Fruit fly (Drosophila melanogaster) whole organism, embryonic: ENCODE measurements around the gene Ilk.

Experiments
- CG10565 ChIP-seq: fragments of 200-800 bp; sonication (Bioruptor generic); optimal IDR thresholded peaks from 3 replicates; lab custom pipeline; 2016; ENCODE audit warnings: missing biosample characterization, mild to moderate bottlenecking, missing genetic modification characterization
- CG10979 ChIP-seq: fragments of 200-800 bp; sonication (Bioruptor generic); optimal IDR thresholded peaks from 2 replicates; lab custom pipeline; 2018; ENCODE audit warnings: missing biosample characterization, mild to moderate bottlenecking, missing genetic modification characterization, moderate library complexity
- CG11456 ChIP-seq: fragments of 200-800 bp; sonication (Bioruptor generic); IDR thresholded peaks from 3 replicates; pipeline ENCODE4 v1.3.6; 2022; ENCODE audit warnings: missing biosample characterization, missing genetic modification characterization
- CG11504 ChIP-seq: fragments of 200-800 bp; sonication (Bioruptor generic); optimal IDR thresholded peaks from 3 replicates; lab custom pipeline; 2019; ENCODE audit warnings: missing biosample characterization, mild to moderate bottlenecking, missing genetic modification characterization, moderate library complexity
- CG11696 ChIP-seq: fragments of 200-800 bp; sonication (Bioruptor generic); IDR thresholded peaks from 2 replicates; pipeline ENCODE4 v1.3.6; 2022; ENCODE audit warnings: missing biosample characterization, missing genetic modification characterization
- CG12769 ChIP-seq: fragments of 200-800 bp; sonication (Bioruptor generic); optimal IDR thresholded peaks from 2 replicates; lab custom pipeline; 2019; ENCODE audit warnings: missing biosample characterization, mild to moderate bottlenecking, missing genetic modification characterization, moderate library complexity
- CG1603 ChIP-seq: fragments of 200-800 bp; sonication (Bioruptor generic); optimal IDR thresholded peaks from 2 replicates; lab custom pipeline; 2019; ENCODE audit warnings: missing biosample characterization, mild to moderate bottlenecking, missing genetic modification characterization, moderate library complexity
- CG17361 ChIP-seq: fragments of 200-800 bp; sonication (Bioruptor generic); IDR thresholded peaks from 3 replicates; pipeline ENCODE4 v1.3.6; 2022; ENCODE audit warnings: missing biosample characterization, missing genetic modification characterization
- CG18262 ChIP-seq: fragments of 200-800 bp; optimal IDR thresholded peaks from 3 replicates; lab custom pipeline; 2019; ENCODE audit warnings: missing biosample characterization, mild to moderate bottlenecking, missing genetic modification characterization, moderate library complexity
- CG18619 ChIP-seq: fragments of 200-800 bp; sonication (Bioruptor generic); optimal IDR thresholded peaks from 3 replicates; lab custom pipeline; 2017; ENCODE audit warnings: missing biosample characterization, mild to moderate bottlenecking, missing genetic modification characterization
- CG2712 ChIP-seq: fragments of 200-800 bp; optimal IDR thresholded peaks from 3 replicates; lab custom pipeline; 2019; ENCODE audit warnings: missing biosample characterization, mild to moderate bottlenecking, missing genetic modification characterization, moderate library complexity
- CG32772 ChIP-seq: fragments of 200-800 bp; sonication (Bioruptor generic); IDR thresholded peaks from 2 replicates; pipeline ENCODE4 v1.3.6; 2022; ENCODE audit warnings: missing biosample characterization, missing genetic modification characterization
- CG43689 ChIP-seq: fragments of 200-800 bp; sonication (Bioruptor generic); IDR thresholded peaks from 2 replicates; pipeline ENCODE4 v1.3.6; 2022; ENCODE audit warnings: missing biosample characterization, missing genetic modification characterization
- CG6765 ChIP-seq: fragments of 200-800 bp; sonication (Bioruptor generic); optimal IDR thresholded peaks from 3 replicates; lab custom pipeline; 2017; ENCODE audit warnings: missing biosample characterization, mild to moderate bottlenecking, missing genetic modification characterization
- CG7556 ChIP-seq: fragments of 200-800 bp; sonication (Bioruptor generic); optimal IDR thresholded peaks from 2 replicates; lab custom pipeline; 2017; ENCODE audit warnings: missing biosample characterization, mild to moderate bottlenecking, missing genetic modification characterization
- CG7745 ChIP-seq: fragments of 200-800 bp; sonication (Bioruptor generic); optimal IDR thresholded peaks from 2 replicates; lab custom pipeline; 2018; ENCODE audit warnings: missing biosample characterization, mild to moderate bottlenecking, missing genetic modification characterization, moderate library complexity
- CG7839 ChIP-seq: fragments of 200-800 bp; sonication (Bioruptor generic); optimal IDR thresholded peaks from 3 replicates; lab custom pipeline; 2018; ENCODE audit warnings: missing biosample characterization, mild to moderate bottlenecking, missing genetic modification characterization, moderate library complexity
- CG8478 ChIP-seq: fragments of >200 bp; optimal IDR thresholded peaks from 2 replicates; lab custom pipeline; 2018
- CG8765 ChIP-seq: fragments of 200-800 bp; sonication (Bioruptor generic); IDR thresholded peaks from 2 replicates; pipeline ENCODE4 v1.3.6; 2022; ENCODE audit warnings: missing biosample characterization, missing genetic modification characterization
- D ChIP-seq, 2 experiments: fragments of 200-800 bp in 1 of 2; fragments of >200 bp in 1 of 2; sonication (Bioruptor generic) in 1 of 2; optimal IDR thresholded peaks; 2 replicates in 1 of 2; 3 replicates in 1 of 2; lab custom pipeline; 2017; ENCODE audit warnings: mild to moderate bottlenecking in 1 of 2, missing biosample characterization in 1 of 2, missing genetic modification characterization in 1 of 2, missing genetic modification reagents in 1 of 2
- Drgx ChIP-seq: fragments of 200-800 bp; sonication (Bioruptor generic); IDR thresholded peaks from 2 replicates; pipeline ENCODE4 v1.3.6; 2022; ENCODE audit warnings: missing biosample characterization, missing genetic modification characterization
- Eip74EF ChIP-seq, 2 experiments: fragments of 200-800 bp in 1 of 2; fragments of >200 bp in 1 of 2; sonication (Bioruptor generic) in 1 of 2; optimal IDR thresholded peaks; 2 replicates each; lab custom pipeline; 2017 to 2019; ENCODE audit warnings: missing biosample characterization in 2 of 2, missing genetic modification characterization in 2 of 2, mild to moderate bottlenecking in 1 of 2, moderate library complexity in 1 of 2
- Fer2 ChIP-seq: fragments of 200-800 bp; sonication (Bioruptor generic); optimal IDR thresholded peaks from 2 replicates; lab custom pipeline; 2018; ENCODE audit warnings: missing biosample characterization, mild to moderate bottlenecking, missing genetic modification characterization, moderate library complexity
- Jarid2 ChIP-seq: fragments of 200-800 bp; sonication (Bioruptor generic); optimal IDR thresholded peaks from 3 replicates; lab custom pipeline; 2017; ENCODE audit warnings: mild to moderate bottlenecking, missing biosample characterization, missing genetic modification reagents, missing genetic modification characterization
- Lim3 ChIP-seq: fragments of 200-800 bp; sonication (Bioruptor generic); IDR thresholded peaks from 2 replicates; pipeline ENCODE4 v1.3.6; 2022; ENCODE audit warnings: missing biosample characterization, missing genetic modification characterization
- MBD-R2 ChIP-seq: fragments of 200-800 bp; sonication (Bioruptor generic); IDR thresholded peaks from 2 replicates; pipeline ENCODE4 v1.3.6; 2022; ENCODE audit warnings: missing biosample characterization, missing genetic modification characterization
- Nf-YA ChIP-seq: fragments of 200-800 bp; sonication (Bioruptor generic); IDR thresholded peaks from 2 replicates; pipeline ENCODE4 v1.3.6; 2022; ENCODE audit warnings: missing biosample characterization, missing genetic modification characterization
- Nf-YC ChIP-seq: fragments of 200-800 bp; optimal IDR thresholded peaks from 3 replicates; lab custom pipeline; 2019; ENCODE audit warnings: missing biosample characterization, mild to moderate bottlenecking, missing genetic modification characterization, moderate library complexity
- Oli ChIP-seq: fragments of 200-800 bp; sonication (Bioruptor generic); optimal IDR thresholded peaks from 2 replicates; lab custom pipeline; 2018; ENCODE audit warnings: missing biosample characterization, mild to moderate bottlenecking, missing genetic modification characterization, moderate library complexity
- Poxn ChIP-seq: fragments of 200-800 bp; sonication (Bioruptor generic); IDR thresholded peaks from 2 replicates; pipeline ENCODE4 v1.3.6; 2022; ENCODE audit warnings: missing biosample characterization, missing genetic modification characterization
- Sry-β ChIP-seq: fragments of 200-800 bp; sonication (Bioruptor generic); optimal IDR thresholded peaks from 2 replicates; lab custom pipeline; 2018; ENCODE audit warnings: missing biosample characterization, mild to moderate bottlenecking, missing genetic modification characterization, moderate library complexity
- Xbp1 ChIP-seq: fragments of 200-800 bp; sonication (Bioruptor generic); optimal IDR thresholded peaks from 3 replicates; lab custom pipeline; 2016; ENCODE audit warnings: missing biosample characterization, mild to moderate bottlenecking, missing genetic modification characterization
- al ChIP-seq: fragments of 200-800 bp; sonication (Bioruptor generic); IDR thresholded peaks from 2 replicates; pipeline ENCODE4 v1.3.6; 2022; ENCODE audit warnings: missing biosample characterization, missing genetic modification characterization
- aop ChIP-seq: fragments of 200-800 bp; sonication (Bioruptor generic); IDR thresholded peaks from 2 replicates; pipeline ENCODE4 v1.3.6; 2022; ENCODE audit warnings: missing biosample characterization, missing genetic modification characterization
- crc ChIP-seq: fragments of 200-800 bp; sonication (Bioruptor generic); optimal IDR thresholded peaks from 2 replicates; lab custom pipeline; 2016; ENCODE audit warnings: missing biosample characterization, missing genetic modification characterization
- dimm ChIP-seq: fragments of 200-800 bp; sonication (Bioruptor generic); IDR thresholded peaks from 2 replicates; pipeline ENCODE4 v1.3.6; 2022; ENCODE audit warnings: missing biosample characterization, missing genetic modification characterization
- emc ChIP-seq: fragments of 200-800 bp; sonication (Bioruptor generic); optimal IDR thresholded peaks from 2 replicates; lab custom pipeline; 2016; ENCODE audit warnings: missing biosample characterization, missing genetic modification characterization
- gfzf ChIP-seq: fragments of 200-800 bp; sonication (Bioruptor generic); optimal IDR thresholded peaks from 2 replicates; lab custom pipeline; 2016; ENCODE audit warnings: missing biosample characterization, mild to moderate bottlenecking, missing genetic modification characterization, moderate library complexity
- gt ChIP-seq: fragments of 200-800 bp; sonication (Bioruptor generic); IDR thresholded peaks from 2 replicates; pipeline ENCODE4 v1.3.6; 2022; ENCODE audit warnings: missing biosample characterization, missing genetic modification characterization
- lmd ChIP-seq: fragments of 200-800 bp; sonication (Bioruptor generic); IDR thresholded peaks from 2 replicates; pipeline ENCODE4 v1.3.6; 2022; ENCODE audit warnings: missing biosample characterization, missing genetic modification characterization
- lov ChIP-seq, 2 experiments: fragments of 200-800 bp in 1 of 2; fragments of >200 bp in 1 of 2; sonication (Bioruptor generic) in 1 of 2; IDR thresholded peaks in 1 of 2; optimal IDR thresholded peaks in 1 of 2; 2 replicates in 1 of 2; 3 replicates in 1 of 2; pipeline versions ENCODE4 v1.3.6 to Lab custom; 2017 to 2022; ENCODE audit warnings: missing biosample characterization in 1 of 2, missing genetic modification characterization in 1 of 2
- phol ChIP-seq: fragments of 200-800 bp; sonication (Bioruptor generic); optimal IDR thresholded peaks from 3 replicates; lab custom pipeline; 2018; ENCODE audit warnings: missing biosample characterization, mild to moderate bottlenecking, missing genetic modification characterization, moderate library complexity
- prd ChIP-seq, 3 experiments: fragments of >200 bp in 2 of 3; fragments of 200-800 bp in 1 of 3; sonication (Bioruptor generic) in 1 of 3; optimal IDR thresholded peaks in 2 of 3; IDR thresholded peaks in 1 of 3; 2 replicates in 2 of 3; 3 replicates in 1 of 3; pipeline versions ENCODE4 v1.3.6 to Lab custom; 2017 to 2022; ENCODE audit warnings: missing biosample characterization in 1 of 3, missing genetic modification characterization in 1 of 3
- row ChIP-seq: fragments of 200-800 bp; sonication (Bioruptor generic); IDR thresholded peaks from 3 replicates; pipeline ENCODE4 v1.3.6; 2022; ENCODE audit warnings: missing biosample characterization, missing genetic modification characterization
- sens ChIP-seq: fragments of 200-800 bp; sonication (Bioruptor generic); peaks from one replicate; lab custom pipeline; 2016; ENCODE audit warnings: missing biosample characterization, missing genetic modification characterization
- sima ChIP-seq: fragments of 200-800 bp; sonication (Bioruptor generic); optimal IDR thresholded peaks from 2 replicates; lab custom pipeline; 2016; ENCODE audit warnings: missing biosample characterization, missing genetic modification characterization
- slou ChIP-seq: fragments of 200-800 bp; sonication (Bioruptor generic); optimal IDR thresholded peaks from 3 replicates; lab custom pipeline; 2016; ENCODE audit warnings: missing biosample characterization, missing genetic modification characterization
- stc ChIP-seq: fragments of 200-800 bp; sonication (Bioruptor generic); IDR thresholded peaks from 2 replicates; pipeline ENCODE4 v1.3.6; 2022; ENCODE audit warnings: missing biosample characterization, missing genetic modification characterization
- unpg ChIP-seq: fragments of 200-800 bp; sonication (Bioruptor generic); optimal IDR thresholded peaks from 3 replicates; lab custom pipeline; 2018; ENCODE audit warnings: missing biosample characterization, mild to moderate bottlenecking, missing genetic modification characterization, moderate library complexity
- vvl ChIP-seq: fragments of 200-800 bp; sonication (Bioruptor generic); IDR thresholded peaks from 2 replicates; pipeline ENCODE4 v1.3.6; 2022; ENCODE audit warnings: missing biosample characterization, missing genetic modification characterization

Ilk gene

dm6 chr3L:21223268-21223667, 6.6 kb downstream of the Ilk start (continued):
- TF ChIP-seq Poxn (GFP tag; lab: Robert Waterston, UW) (no peak), CG11696 (GFP tag; lab: Robert Waterston, UW) (no peak), CG11504 (peak; percentile 52), crc (GFP tag; lab: Kevin White, UChicago) (no peak), Lim3 (GFP tag; lab: Robert Waterston, UW) (no peak), CG8478 (lab: Kevin White, UChicago) (no peak), CG8765 (no peak), CG7745 (tag; lab: Kevin White, UChicago) (no peak), lmd (GFP tag; lab: Robert Waterston, UW) (no peak), Drgx (GFP tag; lab: Robert Waterston, UW) (peak; percentile 59), vvl (GFP tag; lab: Robert Waterston, UW) (peak; percentile 47; the same call in 1 of the 2 replicates), Nf-YC (tag; lab: Kevin White, UChicago) (no peak), gt (GFP tag; lab: Robert Waterston, UW) (no peak), Xbp1 (peak; percentile 22), Sry-β (GFP tag; lab: Kevin White, UChicago) (no peak), gfzf (GFP tag; lab: Kevin White, UChicago) (no peak), lov (optimal IDR thresholded peaks at IDR 0.05; lab: Kevin White, UChicago) (no peak), lov (GFP tag; IDR thresholded peaks at IDR 0.05; lab: Robert Waterston, UW) (no peak), sima (GFP tag; lab: Kevin White, UChicago) (no peak), CG32772 (GFP tag; lab: Robert Waterston, UW) (no peak), CG11456 (GFP tag; lab: Robert Waterston, UW) (no peak), CG10565 (GFP tag; lab: Kevin White, UChicago) (no peak), CG7839 (tag; lab: Kevin White, UChicago) (peak; percentile 51), CG17361 (GFP tag; lab: Robert Waterston, UW) (0 out of 3 replicates have a peak, but pooled peaks have one; percentile 18), D (optimal IDR thresholded peaks at IDR 0.05; lab: Kevin White, UChicago) (no peak), D (GFP tag; optimal IDR thresholded peaks at IDR 0.05; lab: Kevin White, UChicago) (peak; percentile 1), Fer2 (tag; lab: Kevin White, UChicago) (no peak), CG12769 (peak; percentile 21), CG7556 (no peak), prd (optimal IDR thresholded peaks at IDR 0.05; lab: Kevin White, UChicago) (no peak), prd (GFP tag; IDR thresholded peaks at IDR 0.05; lab: Robert Waterston, UW) (peak; percentile 17; the same call in 1 of the 3 replicates), al (GFP tag; lab: Robert Waterston, UW) (no peak), CG10979 (tag; lab: Kevin White, UChicago) (peak; percentile 52), MBD-R2 (no peak), aop (no peak), Jarid2 (GFP tag; lab: Kevin White, UChicago) (no peak), CG1603 (tag; lab: Kevin White, UChicago) (peak; percentile 24), unpg (GFP tag; lab: Kevin White, UChicago) (peak; percentile 32), Oli (peak; percentile 18), stc (GFP tag; lab: Robert Waterston, UW) (no peak), CG43689 (GFP tag; lab: Robert Waterston, UW) (no peak), phol (peak; percentile 36), CG6765 (GFP tag; lab: Kevin White, UChicago) (no peak), dimm (GFP tag; lab: Robert Waterston, UW) (no peak), slou (GFP tag; lab: Kevin White, UChicago) (no peak), sens (peak; percentile 59), Nf-YA (no peak), CG18619 (GFP tag; lab: Kevin White, UChicago) (no peak), emc (GFP tag; lab: Kevin White, UChicago) (no peak), row (GFP tag; lab: Robert Waterston, UW) (peak; percentile 17; the same call in 1 of the 3 replicates), CG2712 (tag; lab: Kevin White, UChicago) (peak; percentile 30), Eip74EF (GFP tag; optimal IDR thresholded peaks at IDR 0.05; lab: Kevin White, UChicago) (no peak), CG18262 (tag; lab: Kevin White, UChicago) (peak; percentile 26)
